Worm (Caenorhabditis elegans) whole organism, young adult: ENCODE measurements around the gene F49C5.5.

ENCODE experiments used
- B0035.1 ChIP-seq: sonication (generic microtip); optimal IDR thresholded peaks from 2 replicates; lab custom pipeline; 2016; ENCODE audit warnings: missing genetic modification characterization, mild to moderate bottlenecking, missing compliant biosample characterization, missing genotype, missing genetic modification reagents
- C06A6.2 ChIP-seq: fragments of 200-800 bp; sonication (Bioruptor generic); conservative IDR thresholded peaks from 2 replicates; pipeline ENCODE4 v1.3.6; 2022; ENCODE audit warnings: missing genetic modification characterization, missing compliant biosample characterization
- D2030.7 ChIP-seq: fragments of 200-800 bp; sonication (Bioruptor generic); IDR thresholded peaks from 2 replicates; pipeline ENCODE4 v1.3.6; 2022; ENCODE audit warnings: missing genetic modification reagents, missing genetic modification characterization, missing compliant biosample characterization
- F39B2.1 ChIP-seq: fragments of 200-800 bp; sonication (Bioruptor generic); IDR thresholded peaks from 2 replicates; pipeline ENCODE4 v1.3.6; 2022; ENCODE audit warnings: missing genetic modification reagents, missing genetic modification characterization, missing compliant biosample characterization
- F49E8.2 ChIP-seq: sonication (generic microtip); optimal IDR thresholded peaks from 3 replicates; lab custom pipeline; 2017; ENCODE audit warnings: missing genetic modification characterization, mild to moderate bottlenecking, missing compliant biosample characterization, antibody characterized with exemption, moderate library complexity; ENCODE audit not compliant: insufficient read depth
- F57A8.1 ChIP-seq: fragments of 200-800 bp; sonication (Bioruptor generic); optimal IDR thresholded peaks from 2 replicates; lab custom pipeline; 2018; ENCODE audit warnings: mild to moderate bottlenecking, missing genetic modification characterization, moderate library complexity, missing compliant biosample characterization
- atf-7 ChIP-seq: sonication (generic microtip); optimal IDR thresholded peaks from 2 replicates; lab custom pipeline; 2017; ENCODE audit warnings: mild to moderate bottlenecking, missing genetic modification characterization, missing compliant biosample characterization
- attf-3 ChIP-seq: fragments of 200-800 bp; sonication (Bioruptor generic); conservative IDR thresholded peaks from 2 replicates; pipeline ENCODE4 v1.3.6; 2022; ENCODE audit warnings: missing genetic modification reagents, missing genetic modification characterization, missing compliant biosample characterization
- ceh-79 ChIP-seq: sonication (generic microtip); optimal IDR thresholded peaks from 2 replicates; lab custom pipeline; 2017; ENCODE audit warnings: mild to moderate bottlenecking, missing genetic modification characterization, missing compliant biosample characterization
- ceh-91 ChIP-seq: fragments of 200-800 bp; sonication (Bioruptor generic); IDR thresholded peaks from 2 replicates; pipeline ENCODE4 v1.3.6; 2022; ENCODE audit warnings: missing genetic modification reagents, missing genetic modification characterization, missing compliant biosample characterization
- dpff-1 ChIP-seq: sonication (generic microtip); optimal IDR thresholded peaks from 2 replicates; lab custom pipeline; 2017; ENCODE audit warnings: mild to moderate bottlenecking, missing genetic modification characterization, missing compliant biosample characterization
- lag-1 ChIP-seq: fragments of 200-800 bp; sonication (Bioruptor generic); IDR thresholded peaks from 2 replicates; pipeline ENCODE4 v1.3.6; 2022; ENCODE audit warnings: missing genetic modification reagents, missing genetic modification characterization, missing compliant biosample characterization
- let-526 ChIP-seq: fragments of 200-800 bp; sonication (Bioruptor generic); IDR thresholded peaks from 2 replicates; pipeline ENCODE4 v1.3.6; 2022; ENCODE audit warnings: missing genetic modification reagents, missing genetic modification characterization, missing compliant biosample characterization
- let-607 ChIP-seq, 2 experiments: fragments of 200-800 bp in 1 of 2; sonication (Bioruptor generic) in 1 of 2; sonication (generic microtip) in 1 of 2; optimal IDR thresholded peaks; 2 replicates each; lab custom pipeline; 2016 to 2018; ENCODE audit warnings: mild to moderate bottlenecking in 2 of 2, missing compliant biosample characterization in 2 of 2, missing genetic modification characterization in 2 of 2, moderate library complexity in 2 of 2, missing genotype in 1 of 2
- lin-26 ChIP-seq: fragments of 200-800 bp; sonication (Bioruptor generic); IDR thresholded peaks from 2 replicates; pipeline ENCODE4 v1.3.6; 2022; ENCODE audit warnings: missing genetic modification reagents, missing genetic modification characterization, missing compliant biosample characterization
- lin-35 ChIP-seq, 3 experiments: fragments of 150-350 bp in 2 of 3; sonication (generic microtip) in 1 of 3; optimal IDR thresholded peaks; 2 replicates each; lab custom pipeline; 2014 to 2018; ENCODE audit warnings: missing biosample characterization in 3 of 3, missing genetic modification characterization in 3 of 3, missing genetic modification reagents in 3 of 3
- rpc-1 ChIP-seq, 2 experiments: fragments of 150-350 bp in 1 of 2; sonication (generic microtip) in 1 of 2; optimal IDR thresholded peaks; 2 replicates each; lab custom pipeline; 2014 to 2018; ENCODE audit warnings: missing biosample characterization in 1 of 2, missing genetic modification characterization in 1 of 2, missing genetic modification reagents in 1 of 2, missing genotype in 1 of 2
- snpc-3.4 ChIP-seq: sonication (generic microtip); optimal IDR thresholded peaks from 2 replicates; lab custom pipeline; 2017; ENCODE audit warnings: missing genetic modification characterization, mild to moderate bottlenecking, missing compliant biosample characterization, antibody characterized with exemption, moderate library complexity, missing genotype, missing genetic modification reagents
- snpc-4 ChIP-seq, 5 experiments: fragments of 150-350 bp in 1 of 5; sonication (generic microtip) in 4 of 5; optimal IDR thresholded peaks; 2 replicates each; lab custom pipeline; 2014 to 2018; ENCODE audit warnings: missing genetic modification characterization in 5 of 5, missing biosample characterization in 3 of 5, antibody characterized with exemption in 2 of 5, mild to moderate bottlenecking in 2 of 5, missing compliant biosample characterization in 2 of 5, missing genotype in 2 of 5, moderate library complexity in 2 of 5, missing genetic modification reagents in 1 of 5
- zfh-2 ChIP-seq: fragments of 200-800 bp; sonication (Bioruptor generic); conservative IDR thresholded peaks from 2 replicates; pipeline ENCODE4 v1.3.6; 2022; ENCODE audit warnings: missing genetic modification reagents, missing genetic modification characterization, missing compliant biosample characterization
- ztf-26 ChIP-seq: sonication (generic microtip); optimal IDR thresholded peaks from 2 replicates; lab custom pipeline; 2017; ENCODE audit warnings: missing genetic modification characterization, missing compliant biosample characterization

The F49C5.5 gene

DNA sequence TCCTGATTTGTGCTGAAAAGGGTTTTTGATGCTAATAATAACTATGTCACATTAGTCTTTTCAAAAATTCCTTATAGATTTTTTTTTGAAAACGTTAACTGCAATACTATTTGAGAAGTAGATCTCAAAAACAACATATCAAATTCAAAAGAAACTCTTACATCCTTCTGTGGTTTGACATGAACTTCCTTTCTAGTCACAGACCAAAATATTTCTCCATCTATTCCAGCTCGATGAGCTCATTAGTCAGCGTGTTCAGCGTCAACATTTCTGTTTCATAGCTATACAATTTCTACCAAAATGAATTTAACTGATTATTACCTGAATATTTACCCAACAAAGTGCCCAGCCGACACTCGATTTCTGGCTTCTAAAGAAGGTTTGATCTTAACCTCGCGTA is 37.7 kb downstream of the F49C5.5 start, which contains the start of gene srh-67:
Gene srh-67 (plus strand): TSS at position 301 of the 400 bp plus-strand sequence.
- TF ChIP-seq atf-7 (tag; lab: Kevin White, UChicago), result no peak
- TF ChIP-seq ceh-91 (GFP tag; lab: Robert Waterston, UW), result no peak
- TF ChIP-seq attf-3 (GFP tag; lab: Robert Waterston, UW), result no peak
- TF ChIP-seq B0035.1 (tag; lab: Kevin White, UChicago), result no peak
- no peak for TF ChIP-seq dpff-1 (tag; lab: Kevin White, UChicago)
- no peak for TF ChIP-seq lag-1 (GFP tag; lab: Robert Waterston, UW)
- no peak for TF ChIP-seq let-526
- TF ChIP-seq F49E8.2, result no peak
- no peak for TF ChIP-seq F39B2.1 (GFP tag; lab: Robert Waterston, UW)
- TF ChIP-seq F57A8.1 (GFP tag; lab: Kevin White, UChicago), result no peak
- TF ChIP-seq lin-26 (GFP tag; lab: Robert Waterston, UW), result no peak
- no peak for TF ChIP-seq rpc-1 (optimal IDR thresholded peaks at IDR 0.05; lab: Kevin White, UChicago)
- no peak for TF ChIP-seq rpc-1 (tag; optimal IDR thresholded peaks at IDR 0.05; lab: Kevin White, UChicago)

DNA sequence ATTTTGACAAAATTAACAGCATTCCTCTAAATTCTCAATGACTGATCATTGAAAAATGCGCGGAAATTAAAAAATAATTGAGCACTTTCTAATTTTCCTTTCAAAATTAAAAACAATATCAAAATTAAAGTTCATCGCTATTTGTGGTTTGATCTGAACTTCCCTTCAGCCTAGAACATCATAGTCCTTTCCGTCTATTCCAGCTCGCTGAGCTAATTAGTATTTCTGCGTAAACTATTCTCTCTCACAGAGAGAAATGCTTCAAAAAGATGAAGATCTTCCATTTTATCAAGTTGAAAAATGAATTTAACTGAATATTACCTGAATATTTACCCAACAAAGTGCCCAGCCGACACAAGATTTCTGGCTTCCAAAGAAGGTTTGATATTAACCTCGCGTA is 39.3 kb downstream of the F49C5.5 start, which contains the start of gene srh-68:
Gene srh-68 (plus strand): TSS at position 301 of the 400 bp plus-strand sequence.
- no peak for TF ChIP-seq rpc-1 (optimal IDR thresholded peaks at IDR 0.05; lab: Kevin White, UChicago)
- TF ChIP-seq rpc-1 (tag; optimal IDR thresholded peaks at IDR 0.05; lab: Kevin White, UChicago), result no peak
- no peak for TF ChIP-seq snpc-4 (GFP tag; optimal IDR thresholded peaks at IDR 0.05; lab: Kevin White, UChicago)
- no peak for TF ChIP-seq snpc-4 (tag; optimal IDR thresholded peaks at IDR 0.05; lab: Kevin White, UChicago)
- TF ChIP-seq lin-35 (GFP tag; optimal IDR thresholded peaks at IDR 0.05; lab: Kevin White, UChicago), result no peak
- TF ChIP-seq, all 124 proteins: peak for 0

DNA sequence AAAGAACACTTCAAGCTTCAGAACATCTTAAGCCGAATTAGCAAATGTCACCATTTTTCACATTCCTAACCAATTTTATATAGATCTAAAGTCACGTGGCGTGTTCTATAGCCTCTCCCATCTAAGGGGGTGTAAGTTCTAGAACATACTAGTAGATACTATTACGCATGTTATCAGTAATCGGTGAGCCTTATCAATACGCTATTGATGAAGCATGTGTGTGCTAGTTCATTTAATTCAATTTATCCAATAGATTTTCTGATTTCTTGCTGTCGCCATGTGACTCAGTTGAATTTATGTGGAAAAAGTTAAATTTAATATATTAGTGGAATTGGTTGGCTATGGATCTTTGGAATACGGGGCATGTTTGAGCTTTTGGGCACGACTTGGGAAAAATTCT is 39.8 kb downstream of the F49C5.5 start:
- no peak for TF ChIP-seq let-607 (tag; optimal IDR thresholded peaks at IDR 0.05; lab: Kevin White, UChicago)
- TF ChIP-seq, all 124 proteins: peak for 0

DNA sequence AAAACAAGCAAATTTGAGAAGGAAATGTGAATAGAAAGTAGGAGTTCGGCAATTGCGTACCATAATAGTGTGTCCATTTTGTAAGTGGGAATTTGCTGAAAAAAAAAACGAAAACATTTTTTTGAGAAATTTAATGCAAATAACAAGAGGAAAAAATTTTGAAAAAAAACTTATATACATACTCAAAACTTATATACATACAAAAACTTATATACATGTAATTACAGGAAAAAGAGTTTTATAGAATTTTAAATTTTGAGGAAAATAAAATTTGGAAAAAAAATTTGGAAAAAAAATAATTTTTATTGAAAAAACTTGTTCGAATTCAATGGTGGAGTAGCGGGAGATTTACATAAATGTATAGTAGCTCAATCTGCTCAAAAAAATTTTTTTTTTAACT is 43.5 kb downstream of the F49C5.5 start, which contains the start of gene ador-1:
Gene ador-1 (minus strand): TSS at position 101 of the 400 bp plus-strand sequence.
- TF ChIP-seq snpc-3.4 (tag; lab: Kevin White, UChicago) (no peak), let-526 (no peak)

DNA sequence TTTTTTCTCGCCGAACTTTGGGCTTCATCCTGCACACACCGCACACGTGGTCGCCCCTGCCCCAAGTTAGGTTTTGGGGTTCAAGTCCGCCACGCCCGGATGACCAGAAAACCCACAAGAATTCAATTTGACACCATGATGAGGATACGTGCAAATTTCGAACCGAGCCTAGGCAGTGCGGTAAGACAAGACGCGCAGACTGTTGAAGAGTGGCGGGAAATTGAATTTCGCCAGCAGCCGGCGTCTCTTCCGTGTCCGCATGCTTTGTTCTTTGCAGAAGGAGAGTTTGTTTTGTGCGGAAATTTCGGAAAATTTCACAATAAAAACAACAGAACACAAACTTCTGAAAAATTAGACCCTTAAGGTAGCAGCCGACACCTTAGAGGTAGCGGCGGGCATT is 46.3 kb downstream of the F49C5.5 start:
- TF ChIP-seq zfh-2 (GFP tag; lab: Robert Waterston, UW) (peak; percentile 42; the same call in 1 of the 2 replicates), ceh-79 (tag; lab: Kevin White, UChicago) (no peak)

DNA sequence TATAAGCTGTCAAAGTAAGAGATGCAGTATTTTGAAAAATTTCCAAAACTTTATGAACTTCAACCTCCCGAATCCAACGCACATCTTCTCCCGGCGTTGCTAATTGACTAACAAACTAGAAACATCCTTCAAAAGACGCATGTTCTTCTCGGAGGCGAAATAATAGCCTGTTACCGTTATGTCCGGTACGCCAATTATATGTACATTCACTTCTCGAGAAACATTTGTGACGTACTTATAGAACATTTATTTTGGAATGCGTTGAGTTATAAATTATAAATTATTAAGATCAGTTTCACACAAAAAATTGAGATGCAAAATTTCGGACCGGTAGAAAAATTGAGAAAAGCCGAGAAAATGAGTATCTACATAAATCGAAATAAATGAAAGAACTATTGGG is 49.3 kb downstream of the F49C5.5 start, which contains the start of gene T21B4.3:
Gene T21B4.3 (minus strand): TSS at position 101 of the 400 bp plus-strand sequence.
- no peak for TF ChIP-seq ztf-26
- TF ChIP-seq C06A6.2 (GFP tag; lab: Robert Waterston, UW), result no peak
- TF ChIP-seq D2030.7 (GFP tag; lab: Robert Waterston, UW), result no peak
